Worm (Caenorhabditis elegans): ENCODE results near the gene R07E5.5.

DNA sequence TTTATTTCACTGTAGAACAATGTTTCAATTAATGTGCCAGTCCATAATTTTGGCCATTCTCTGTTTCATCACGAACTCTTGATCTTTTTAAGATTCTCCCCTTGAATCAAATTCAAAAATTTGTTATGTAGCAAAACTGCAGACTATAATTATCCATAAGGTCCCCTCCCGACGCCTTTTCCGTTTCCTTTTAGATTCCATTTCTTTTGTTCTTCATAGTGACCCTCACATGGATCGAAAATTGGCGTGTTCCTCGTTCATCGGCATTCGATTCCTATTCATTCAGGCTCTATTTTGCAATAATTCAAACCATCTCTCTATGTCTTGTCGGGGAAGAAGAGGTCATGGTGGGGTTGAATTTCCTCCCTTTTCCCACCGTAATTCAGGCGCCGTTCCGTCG is 47.3 kb downstream of the R07E5.5 start:
- TF ChIP-seq tab-1 (GFP tag; IDR thresholded peaks at IDR 0.05): no peak
- no peak for TF ChIP-seq cog-1 (tag; optimal IDR thresholded peaks at IDR 0.05)
- no peak for TF ChIP-seq flt-1 (GFP tag; IDR thresholded peaks at IDR 0.05)
